Worm (Caenorhabditis elegans) whole organism, L4/young adult: ENCODE data around the gene F28F9.3.

Experiments used
- W03F9.2 ChIP-seq: fragments of 150-350 bp; optimal IDR thresholded peaks from 2 replicates; lab custom pipeline; 2014; ENCODE audit warnings: missing biosample characterization, missing genetic modification characterization
- dao-5 ChIP-seq: sonication (generic microtip); optimal IDR thresholded peaks from 2 replicates; lab custom pipeline; 2016; ENCODE audit warnings: missing genotype, missing genetic modification characterization, moderate library complexity, missing compliant biosample characterization
- him-1 ChIP-seq: sonication (generic microtip); optimal IDR thresholded peaks from 2 replicates; lab custom pipeline; 2016; ENCODE audit warnings: missing genotype, missing genetic modification reagents, missing genetic modification characterization, missing compliant biosample characterization

The F28F9.3 gene

DNA sequence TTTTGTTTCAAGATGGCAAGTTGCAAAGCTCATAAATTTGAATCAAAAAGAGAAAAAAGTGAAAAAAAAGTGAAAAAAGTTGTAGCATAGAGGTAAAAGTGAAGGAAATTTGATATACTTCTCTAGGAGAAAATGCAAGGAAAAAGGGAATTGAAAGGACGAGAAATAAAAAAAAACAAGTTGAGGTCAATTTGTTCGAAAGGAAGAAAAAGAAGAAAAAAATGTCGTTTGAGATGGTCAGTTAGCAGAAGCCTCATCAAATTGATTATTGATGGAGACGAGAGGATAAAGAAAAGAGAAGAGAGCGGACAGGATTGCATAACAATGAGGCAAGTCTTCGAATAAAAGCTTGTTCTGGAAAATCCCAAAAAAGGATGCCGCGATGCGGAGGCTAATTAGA lies 6.6 kb upstream of the F28F9.3 start:
- no peak for TF ChIP-seq him-1 (tag; lab: Kevin White, UChicago)
- no peak for TF ChIP-seq dao-5 (tag; lab: Kevin White, UChicago)
- TF ChIP-seq W03F9.2: no peak

DNA sequence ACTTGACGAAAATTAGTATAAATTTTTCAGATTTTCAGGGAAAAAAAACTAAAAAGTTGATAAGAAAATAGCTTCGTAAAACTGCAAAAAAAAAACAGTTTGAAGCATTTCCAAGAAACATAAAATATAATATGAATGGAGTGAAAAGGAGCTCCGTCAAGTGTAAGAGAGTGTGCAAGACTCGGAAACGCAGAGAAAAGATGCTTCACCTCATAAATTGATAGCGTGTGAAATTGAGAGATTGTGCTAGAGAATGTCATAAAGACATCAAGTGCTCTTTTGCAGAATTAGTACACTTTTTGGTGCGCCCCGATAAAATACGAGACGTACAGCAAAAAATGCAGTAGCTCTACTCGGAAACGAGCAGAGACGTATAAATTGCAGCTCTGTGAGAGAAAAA lies 5.1 kb upstream of the F28F9.3 start:
- no peak for TF ChIP-seq him-1 (tag; lab: Kevin White, UChicago)
- no peak for TF ChIP-seq W03F9.2
- TF ChIP-seq dao-5 (tag; lab: Kevin White, UChicago): no peak

DNA sequence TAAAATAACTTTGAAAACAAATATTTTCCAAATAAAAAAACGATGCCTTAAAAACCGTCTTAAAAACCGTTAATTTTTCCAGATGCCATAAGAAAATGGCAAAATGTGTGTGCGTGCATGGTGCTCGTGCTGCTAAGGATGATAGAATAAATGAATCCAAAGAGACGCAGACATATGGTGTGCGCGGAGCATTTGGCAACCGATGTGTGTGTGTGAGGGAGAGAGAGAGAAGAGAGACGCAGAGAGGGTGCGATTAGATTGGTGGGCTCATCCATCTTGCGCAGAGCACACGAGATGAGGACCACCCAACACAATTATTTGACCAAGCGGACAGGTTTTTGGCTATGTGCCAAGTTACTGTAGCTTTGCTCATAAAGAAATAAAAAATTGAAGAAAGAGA lies 2.0 kb upstream of the F28F9.3 start:
- TF ChIP-seq him-1 (tag; lab: Kevin White, UChicago) (no peak), W03F9.2 (no peak)

DNA sequence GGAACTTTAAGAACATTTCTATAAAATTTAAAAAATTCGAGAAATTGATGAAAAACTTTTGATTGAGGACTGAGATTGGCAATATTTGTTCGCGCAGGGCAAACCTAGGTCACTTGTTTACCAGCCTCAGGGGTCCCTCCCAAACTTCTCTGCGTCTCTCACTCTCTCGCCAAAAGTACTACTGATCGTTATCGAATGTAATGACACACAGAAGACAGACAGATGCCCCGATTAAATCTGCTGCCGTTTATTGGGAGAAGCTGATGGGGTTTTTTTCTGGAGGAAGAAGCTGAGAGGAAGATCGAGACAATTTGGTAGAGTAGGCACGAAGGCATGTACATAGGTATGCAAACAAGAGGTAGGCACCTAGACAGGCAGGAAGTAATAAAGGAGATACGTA lies 1.3 kb upstream of the F28F9.3 start:
- TF ChIP-seq W03F9.2 (no peak), dao-5 (tag; lab: Kevin White, UChicago) (no peak), him-1 (tag; lab: Kevin White, UChicago) (no peak)

DNA sequence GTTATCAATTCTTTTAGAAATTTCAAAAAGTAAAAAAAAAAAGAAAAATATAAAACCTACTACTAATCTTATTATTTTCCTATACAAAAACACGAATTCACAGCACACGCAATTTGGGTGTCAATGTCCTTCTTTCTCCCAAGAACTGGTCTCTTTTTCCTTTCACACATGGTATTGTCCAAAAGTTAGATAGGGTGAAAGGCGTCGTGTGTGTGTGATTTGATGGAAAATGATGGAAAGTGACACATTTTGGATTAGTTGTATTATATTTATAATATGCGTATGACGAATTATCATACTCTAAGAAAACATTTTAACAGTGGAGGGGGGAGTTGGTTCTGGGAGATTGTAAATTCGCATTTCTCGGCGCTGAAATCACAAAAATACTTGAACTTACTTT lies 1.0 kb downstream of the F28F9.3 start:
- TF ChIP-seq him-1 (tag; lab: Kevin White, UChicago): no peak
- no peak for TF ChIP-seq W03F9.2
- no peak for TF ChIP-seq dao-5 (tag; lab: Kevin White, UChicago)

DNA sequence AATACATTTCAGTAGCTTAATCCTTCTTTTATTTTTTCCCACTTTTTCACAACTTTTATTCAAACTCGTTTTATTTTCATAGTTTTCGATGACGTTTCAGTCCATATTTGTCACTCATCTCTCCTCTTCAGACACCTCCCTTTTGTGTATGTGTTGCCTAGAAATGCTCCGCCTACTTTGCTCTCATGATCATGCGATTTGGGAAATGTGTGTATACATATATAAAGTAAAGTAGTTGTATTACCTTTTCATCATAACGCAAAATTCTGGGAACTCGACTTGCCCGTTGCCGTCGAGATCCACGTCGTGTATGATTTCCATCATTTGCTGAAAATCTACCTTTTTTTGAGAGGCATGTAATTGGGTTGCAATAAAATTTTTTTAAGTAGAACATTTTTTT lies 5.3 kb downstream of the F28F9.3 start:
- no peak for TF ChIP-seq W03F9.2
- TF ChIP-seq dao-5 (tag; lab: Kevin White, UChicago): no peak
- no peak for TF ChIP-seq him-1 (tag; lab: Kevin White, UChicago)

DNA sequence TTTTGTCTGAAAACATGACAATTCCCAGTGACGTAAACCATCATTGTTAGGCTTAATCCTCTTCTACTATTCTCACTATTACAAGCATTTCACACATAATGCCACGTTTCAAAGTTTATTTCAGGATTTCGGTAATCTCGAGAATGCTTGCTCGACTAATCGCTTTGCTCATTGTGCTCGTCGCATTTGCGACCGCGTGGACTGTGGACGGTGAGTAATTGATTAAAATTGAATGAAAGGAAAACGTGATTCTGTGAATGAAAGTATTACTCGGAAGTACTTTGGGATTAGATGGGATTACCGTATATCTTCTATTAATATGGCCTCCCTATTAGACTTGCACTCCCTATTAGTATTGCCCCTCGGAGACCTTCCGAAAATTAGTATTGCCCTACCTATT lies 7.1 kb downstream of the F28F9.3 start:
- no peak for TF ChIP-seq him-1 (tag; lab: Kevin White, UChicago)
- TF ChIP-seq W03F9.2: no peak
- TF ChIP-seq dao-5 (tag; lab: Kevin White, UChicago): no peak

DNA sequence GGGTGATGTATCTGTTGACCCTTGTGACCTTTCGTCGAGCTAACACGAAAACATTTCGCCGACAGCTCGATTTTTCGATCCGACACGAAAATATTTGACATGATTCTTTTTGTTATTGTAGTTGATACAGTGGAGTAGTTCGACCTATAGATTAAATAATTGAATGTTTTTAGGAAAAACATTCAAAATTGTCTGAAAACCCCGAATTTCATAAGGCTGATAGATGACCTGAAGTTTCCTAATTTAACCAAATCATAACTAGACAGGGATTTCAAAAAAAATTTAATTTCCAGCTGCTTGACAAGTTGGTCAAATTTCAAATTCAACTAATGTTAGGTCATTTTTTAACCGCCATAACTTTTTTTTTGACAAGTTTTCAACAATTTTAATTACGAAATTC lies 8.4 kb downstream of the F28F9.3 start, which contains the start of gene cal-3:
Gene cal-3 (minus strand): TSS at position 101 of the 400 bp plus-strand sequence.
- TF ChIP-seq dao-5 (tag; lab: Kevin White, UChicago): no peak
- TF ChIP-seq W03F9.2: no peak
- TF ChIP-seq him-1 (tag; lab: Kevin White, UChicago): no peak

DNA sequence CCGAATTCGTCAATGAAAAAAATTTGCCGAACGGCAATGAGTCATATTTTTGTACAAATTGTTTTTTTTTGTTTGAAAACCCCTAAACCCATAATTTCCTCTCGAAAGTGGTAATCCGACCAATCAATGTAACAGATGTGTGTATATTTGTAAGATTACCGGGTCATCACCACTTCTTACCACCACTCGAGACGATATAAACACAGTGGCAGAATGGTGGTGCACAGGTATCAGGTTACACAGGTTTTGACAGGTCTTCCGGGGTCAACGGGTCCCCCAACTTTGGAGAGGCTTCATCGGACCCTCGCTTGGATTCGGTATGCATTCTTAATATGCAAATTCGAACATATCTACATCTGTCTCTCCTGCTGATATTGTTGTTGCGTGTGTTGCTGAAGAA lies 12.0 kb downstream of the F28F9.3 start:
- TF ChIP-seq him-1 (tag; lab: Kevin White, UChicago): no peak
- no peak for TF ChIP-seq W03F9.2
- no peak for TF ChIP-seq dao-5 (tag; lab: Kevin White, UChicago)

DNA sequence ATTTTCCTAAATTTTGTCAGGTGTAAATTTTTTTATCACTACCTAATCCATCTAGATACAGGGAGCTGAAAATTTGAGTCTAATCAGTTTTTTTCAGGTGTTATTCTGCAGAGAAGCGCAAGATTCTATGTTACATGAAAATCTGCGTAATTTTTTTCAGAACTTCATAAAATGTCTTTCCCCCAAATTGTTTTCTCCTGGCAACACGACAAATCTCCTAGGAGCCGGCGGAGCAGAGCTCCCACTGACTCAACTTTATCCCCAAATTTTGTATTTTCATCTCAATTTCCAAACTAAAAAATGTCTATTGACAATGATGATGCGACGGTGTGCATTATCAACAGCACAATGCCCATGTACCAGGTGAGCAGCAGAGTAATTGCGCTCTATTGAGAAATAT lies 12.7 kb downstream of the F28F9.3 start, which contains the start of gene F28F9.2:
Gene F28F9.2 (plus strand): TSS at position 301 of the 400 bp plus-strand sequence.
- TF ChIP-seq W03F9.2 (no peak), dao-5 (tag; lab: Kevin White, UChicago) (no peak), him-1 (tag; lab: Kevin White, UChicago) (no peak)

DNA sequence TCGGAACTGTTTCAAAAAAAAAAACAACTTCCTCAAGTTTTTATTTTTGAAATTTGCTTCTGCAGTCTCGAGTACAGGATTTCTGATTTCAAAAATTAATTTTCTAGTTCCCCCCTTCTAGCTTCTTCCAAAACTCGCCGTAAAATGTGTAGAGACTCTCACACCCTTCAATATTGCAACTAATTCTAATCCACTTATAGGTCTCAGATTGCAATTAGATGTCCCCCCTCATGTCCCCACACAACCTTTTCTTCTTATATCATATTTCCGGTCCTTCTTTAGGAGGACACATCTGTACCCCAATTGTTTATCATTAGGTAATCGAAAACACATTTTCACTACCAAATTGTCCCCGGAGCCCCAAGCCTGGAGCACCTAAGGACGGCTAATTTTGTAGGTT lies 13.8 kb downstream of the F28F9.3 start:
- no peak for TF ChIP-seq W03F9.2
- TF ChIP-seq him-1 (tag; lab: Kevin White, UChicago): no peak
- no peak for TF ChIP-seq dao-5 (tag; lab: Kevin White, UChicago)

DNA sequence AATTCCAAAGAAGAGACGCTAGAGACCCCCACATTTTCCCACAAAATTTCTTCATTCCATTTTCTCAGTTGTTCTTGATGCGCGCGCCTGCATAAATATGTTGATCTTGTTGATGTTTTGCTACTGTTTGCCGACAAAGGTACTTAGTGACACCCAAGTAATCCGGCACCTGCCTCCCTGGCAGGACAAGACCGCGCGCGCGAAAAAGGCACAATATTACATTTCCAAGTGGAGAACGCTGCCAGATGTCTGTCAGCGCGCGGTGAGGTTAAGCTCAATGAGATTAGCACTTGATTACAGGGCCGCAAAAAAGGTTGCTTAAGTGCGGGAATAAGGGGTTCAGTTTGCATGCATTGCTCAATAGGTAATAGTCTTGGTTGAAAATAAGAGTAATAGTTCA lies 14.9 kb downstream of the F28F9.3 start:
- no peak for TF ChIP-seq him-1 (tag; lab: Kevin White, UChicago)
- no peak for TF ChIP-seq W03F9.2
- TF ChIP-seq dao-5 (tag; lab: Kevin White, UChicago): no peak

DNA sequence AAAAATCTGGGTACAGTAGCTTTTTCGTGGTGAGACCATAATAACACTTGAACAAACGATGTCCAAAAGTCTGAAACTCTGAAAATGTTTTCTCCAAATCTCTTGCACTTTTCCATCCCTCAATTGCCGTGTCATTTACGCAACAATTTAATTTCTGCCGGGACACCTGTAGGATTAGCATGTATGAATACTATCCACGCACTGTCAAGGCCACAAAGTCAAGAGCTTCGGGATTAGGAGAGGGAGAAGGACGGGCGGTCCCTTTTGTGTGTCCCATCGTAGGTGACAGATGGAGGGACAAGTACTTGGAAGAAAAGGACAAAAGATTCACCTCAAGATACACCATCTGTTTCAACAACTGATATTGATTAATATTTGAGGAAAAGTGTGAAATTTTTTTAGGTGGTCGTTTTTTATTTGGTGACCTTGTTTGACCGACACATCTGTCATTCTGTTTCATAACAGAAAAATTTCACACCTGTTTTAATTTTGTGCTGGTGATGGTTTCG lies 16.4 kb downstream of the F28F9.3 start:
- TF ChIP-seq W03F9.2: no peak

DNA sequence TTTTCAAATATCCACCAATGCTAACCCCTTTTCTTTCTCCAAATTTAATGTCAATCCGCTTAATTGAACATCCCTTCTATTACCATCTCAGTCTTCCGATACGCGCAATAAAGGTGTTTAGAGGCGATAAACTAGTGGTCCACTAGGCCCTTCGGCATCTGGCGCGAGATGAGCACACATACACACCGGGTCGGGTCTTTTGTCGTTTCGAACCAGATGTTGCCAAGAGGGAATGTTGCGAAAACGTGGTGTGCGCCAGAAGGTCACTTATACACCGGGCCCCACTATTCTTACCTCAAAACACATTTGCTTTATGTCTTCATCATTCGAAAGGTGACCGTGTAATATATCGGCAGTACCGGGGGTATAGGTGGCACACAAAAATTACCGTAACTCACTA lies 17.3 kb downstream of the F28F9.3 start:
- TF ChIP-seq dao-5 (tag; lab: Kevin White, UChicago) (no peak), him-1 (tag; lab: Kevin White, UChicago) (no peak), W03F9.2 (no peak)

DNA sequence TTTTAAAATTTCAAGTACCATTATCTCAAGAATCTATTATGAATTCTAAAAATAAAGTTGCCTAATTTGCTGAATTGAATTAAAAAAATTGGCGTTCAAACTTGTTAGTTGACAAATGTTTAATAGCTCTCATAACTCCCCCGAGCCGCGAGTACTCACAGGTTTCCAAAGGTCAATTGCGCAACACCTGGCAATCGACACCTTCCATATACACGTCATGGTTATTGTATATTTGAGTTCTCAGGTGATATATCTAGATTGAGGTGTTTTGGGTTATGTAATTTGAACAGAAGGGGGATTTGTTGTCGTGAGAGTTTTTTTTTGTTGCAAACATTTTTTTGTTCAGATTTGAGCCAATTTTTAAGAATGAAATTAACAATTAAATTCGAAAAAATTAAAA lies 17.9 kb downstream of the F28F9.3 start:
- TF ChIP-seq dao-5 (tag; lab: Kevin White, UChicago) (no peak), him-1 (tag; lab: Kevin White, UChicago) (no peak), W03F9.2 (no peak)

DNA sequence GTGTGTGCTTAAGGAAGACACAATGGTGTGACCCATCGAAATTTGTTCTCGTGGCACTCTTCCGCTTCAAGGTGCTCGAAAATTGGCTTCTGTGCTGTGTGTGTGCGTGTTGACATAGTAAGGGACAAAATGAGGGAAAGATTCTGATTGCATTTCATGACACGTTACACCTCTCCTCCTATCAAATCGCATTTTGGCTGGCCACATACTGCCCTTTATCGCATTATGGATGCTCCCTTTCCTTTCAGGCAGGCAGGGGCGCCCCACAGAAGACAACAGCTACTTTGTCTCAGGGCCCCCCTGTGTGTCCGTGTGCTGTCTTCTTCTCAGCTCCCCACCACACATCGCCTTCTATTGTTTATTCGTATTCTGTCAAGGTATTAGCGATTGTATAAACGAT lies 20.8 kb downstream of the F28F9.3 start:
- no peak for TF ChIP-seq dao-5 (tag; lab: Kevin White, UChicago)
- no peak for TF ChIP-seq W03F9.2
- no peak for TF ChIP-seq him-1 (tag; lab: Kevin White, UChicago)
